Fruit fly (Drosophila melanogaster) whole organism, embryonic: ENCODE data around the gene CG6163.

Experiments
- CG14710 ChIP-seq: fragments of 200-800 bp; sonication (Bioruptor generic); optimal IDR thresholded peaks from 3 replicates; lab custom pipeline; 2019; ENCODE audit warnings: missing biosample characterization, mild to moderate bottlenecking, missing genetic modification characterization, moderate library complexity
- CG34224 ChIP-seq: fragments of 200-800 bp; sonication (Bioruptor generic); IDR thresholded peaks from 3 replicates; pipeline ENCODE4 v1.3.6; 2022; ENCODE audit warnings: missing biosample characterization, missing genetic modification characterization; ENCODE audit not compliant: partially characterized antibody
- D19B ChIP-seq: fragments of 200-800 bp; sonication (Bioruptor generic); optimal IDR thresholded peaks from 2 replicates; lab custom pipeline; 2017; ENCODE audit warnings: missing biosample characterization, mild to moderate bottlenecking, missing genetic modification characterization
- fu2 ChIP-seq: fragments of 200-800 bp; sonication (Bioruptor generic); optimal IDR thresholded peaks from 2 replicates; lab custom pipeline; 2016; ENCODE audit warnings: missing biosample characterization, missing genetic modification characterization
- nerfin-2 ChIP-seq: fragments of 200-800 bp; sonication (Bioruptor generic); IDR thresholded peaks from 2 replicates; pipeline ENCODE4 v1.3.6; 2022; ENCODE audit warnings: missing biosample characterization, missing genetic modification characterization; ENCODE audit not compliant: partially characterized antibody
- slp2 ChIP-seq: fragments of 200-800 bp; sonication (Bioruptor generic); optimal IDR thresholded peaks from 2 replicates; lab custom pipeline; 2016; ENCODE audit warnings: missing biosample characterization, missing genetic modification characterization
- twi ChIP-seq: fragments of 200-800 bp; optimal IDR thresholded peaks from 2 replicates; lab custom pipeline; 2019; ENCODE audit warnings: missing biosample characterization, mild to moderate bottlenecking, missing genetic modification characterization, moderate library complexity

- TF ChIP-seq fu2 (GFP tag; lab: Kevin White, UChicago) (no peak), CG14710 (tag; lab: Kevin White, UChicago) (no peak), nerfin-2 (GFP tag; lab: Robert Waterston, UW) (no peak), twi (tag; lab: Kevin White, UChicago) (no peak), D19B (GFP tag; lab: Kevin White, UChicago) (peak; percentile 84), CG34224 (GFP tag; lab: Robert Waterston, UW) (no peak), slp2 (GFP tag; lab: Kevin White, UChicago) (no peak)
These were observed 36.0 kb upstream of the CG6163 start for dm6 chr3L:11400673-11401186.
